Fruit fly (Drosophila melanogaster) whole organism, embryonic: ENCODE data around the gene CG9928.

Source experiments
- Atf3 ChIP-seq: fragments of 200-800 bp; sonication (Bioruptor generic); optimal IDR thresholded peaks from 3 replicates; lab custom pipeline; 2016; ENCODE audit warnings: missing biosample characterization, missing genetic modification characterization
- B-H1 ChIP-seq: fragments of 200-800 bp; sonication (Bioruptor generic); IDR thresholded peaks from 3 replicates; pipeline ENCODE4 v1.3.6; 2022; ENCODE audit warnings: missing biosample characterization, missing genetic modification characterization
- CG10565 ChIP-seq: fragments of 200-800 bp; sonication (Bioruptor generic); optimal IDR thresholded peaks from 3 replicates; lab custom pipeline; 2016; ENCODE audit warnings: missing biosample characterization, mild to moderate bottlenecking, missing genetic modification characterization
- CG11247 ChIP-seq: fragments of 200-800 bp; sonication (Bioruptor generic); IDR thresholded peaks from 2 replicates; pipeline ENCODE4 v1.3.6; 2022; ENCODE audit warnings: missing biosample characterization, missing genetic modification characterization
- CG1233 ChIP-seq: fragments of 200-800 bp; sonication (Bioruptor generic); optimal IDR thresholded peaks from 4 replicates; lab custom pipeline; 2018; ENCODE audit warnings: missing biosample characterization, mild to moderate bottlenecking, missing genetic modification characterization
- CG13894 ChIP-seq: fragments of 200-800 bp; sonication (Bioruptor generic); optimal IDR thresholded peaks from 3 replicates; lab custom pipeline; 2018; ENCODE audit warnings: missing biosample characterization, mild to moderate bottlenecking, missing genetic modification characterization, moderate library complexity
- CG14667 ChIP-seq: fragments of 200-800 bp; sonication (Bioruptor generic); IDR thresholded peaks from 2 replicates; pipeline ENCODE4 v1.3.6; 2022; ENCODE audit warnings: missing biosample characterization, missing genetic modification characterization
- CG15601 ChIP-seq: fragments of 200-800 bp; sonication (Bioruptor generic); optimal IDR thresholded peaks from 3 replicates; lab custom pipeline; 2019; ENCODE audit warnings: missing biosample characterization, mild to moderate bottlenecking, missing genetic modification characterization, moderate library complexity
- CG16779 ChIP-seq: fragments of 200-800 bp; sonication (Bioruptor generic); IDR thresholded peaks from 2 replicates; pipeline ENCODE4 v1.3.6; 2022; ENCODE audit warnings: missing biosample characterization, missing genetic modification characterization
- CG17385 ChIP-seq: fragments of 200-800 bp; sonication (Bioruptor generic); optimal IDR thresholded peaks from 3 replicates; lab custom pipeline; 2018; ENCODE audit warnings: missing biosample characterization, mild to moderate bottlenecking, missing genetic modification characterization
- CG18262 ChIP-seq: fragments of 200-800 bp; optimal IDR thresholded peaks from 3 replicates; lab custom pipeline; 2019; ENCODE audit warnings: missing biosample characterization, mild to moderate bottlenecking, missing genetic modification characterization, moderate library complexity
- CG1832 ChIP-seq: fragments of 200-800 bp; sonication (Bioruptor generic); optimal IDR thresholded peaks from 2 replicates; lab custom pipeline; 2017; ENCODE audit warnings: missing biosample characterization, mild to moderate bottlenecking, missing genetic modification characterization, inconsistent platforms
- CG2120 ChIP-seq: fragments of 200-800 bp; sonication (Bioruptor generic); optimal IDR thresholded peaks from 3 replicates; lab custom pipeline; 2016; ENCODE audit warnings: missing biosample characterization, missing genetic modification characterization
- CG3065 ChIP-seq: fragments of 200-800 bp; sonication (Bioruptor generic); optimal IDR thresholded peaks from 2 replicates; lab custom pipeline; 2016; ENCODE audit warnings: missing biosample characterization, missing genetic modification characterization
- CG43689 ChIP-seq: fragments of 200-800 bp; sonication (Bioruptor generic); IDR thresholded peaks from 2 replicates; pipeline ENCODE4 v1.3.6; 2022; ENCODE audit warnings: missing biosample characterization, missing genetic modification characterization
- CG6689 ChIP-seq: fragments of 200-800 bp; sonication (Bioruptor generic); IDR thresholded peaks from 2 replicates; pipeline ENCODE4 v1.3.6; 2022; ENCODE audit warnings: missing biosample characterization, missing genetic modification characterization
- CG6765 ChIP-seq: fragments of 200-800 bp; sonication (Bioruptor generic); optimal IDR thresholded peaks from 3 replicates; lab custom pipeline; 2017; ENCODE audit warnings: missing biosample characterization, mild to moderate bottlenecking, missing genetic modification characterization
- CG6854 ChIP-seq: fragments of 200-800 bp; sonication (Bioruptor generic); optimal IDR thresholded peaks from 3 replicates; lab custom pipeline; 2017; ENCODE audit warnings: missing biosample characterization, mild to moderate bottlenecking, missing genetic modification characterization
- CG7928 ChIP-seq: fragments of 200-800 bp; sonication (Bioruptor generic); optimal IDR thresholded peaks from 2 replicates; lab custom pipeline; 2017; ENCODE audit warnings: missing biosample characterization, mild to moderate bottlenecking, missing genetic modification characterization
- CG7987 ChIP-seq: fragments of 200-800 bp; sonication (Bioruptor generic); optimal IDR thresholded peaks from 2 replicates; lab custom pipeline; 2018; ENCODE audit warnings: missing biosample characterization, mild to moderate bottlenecking, missing genetic modification characterization, moderate library complexity
- D19B ChIP-seq: fragments of 200-800 bp; sonication (Bioruptor generic); optimal IDR thresholded peaks from 2 replicates; lab custom pipeline; 2017; ENCODE audit warnings: missing biosample characterization, mild to moderate bottlenecking, missing genetic modification characterization
- Dip2 ChIP-seq: fragments of 200-800 bp; sonication (Bioruptor generic); IDR thresholded peaks from 2 replicates; pipeline ENCODE4 v1.3.6; 2022; ENCODE audit warnings: missing biosample characterization, missing genetic modification characterization
- Fer2 ChIP-seq: fragments of 200-800 bp; sonication (Bioruptor generic); optimal IDR thresholded peaks from 2 replicates; lab custom pipeline; 2018; ENCODE audit warnings: missing biosample characterization, mild to moderate bottlenecking, missing genetic modification characterization, moderate library complexity
- Hmr ChIP-seq: fragments of 200-800 bp; sonication (Bioruptor generic); optimal IDR thresholded peaks from 3 replicates; lab custom pipeline; 2017; ENCODE audit warnings: mild to moderate bottlenecking, missing biosample characterization, missing genetic modification reagents, missing genetic modification characterization
- Hr3 ChIP-seq: fragments of 200-800 bp; sonication (Bioruptor generic); optimal IDR thresholded peaks from 3 replicates; lab custom pipeline; 2016; ENCODE audit warnings: missing biosample characterization, missing genetic modification characterization
- Kr ChIP-seq: fragments of 200-800 bp; sonication (Bioruptor generic); optimal IDR thresholded peaks from 2 replicates; lab custom pipeline; 2017; ENCODE audit warnings: missing biosample characterization, mild to moderate bottlenecking, missing genetic modification characterization
- Pdp1 ChIP-seq, 2 experiments: fragments of 200-800 bp; sonication (Bioruptor generic); optimal IDR thresholded peaks; 3 replicates each; lab custom pipeline; 2016; ENCODE audit warnings: missing biosample characterization in 2 of 2, missing genetic modification characterization in 2 of 2, mild to moderate bottlenecking in 1 of 2, moderate library complexity in 1 of 2
- Sry-β ChIP-seq: fragments of 200-800 bp; sonication (Bioruptor generic); optimal IDR thresholded peaks from 2 replicates; lab custom pipeline; 2018; ENCODE audit warnings: missing biosample characterization, mild to moderate bottlenecking, missing genetic modification characterization, moderate library complexity
- al ChIP-seq: fragments of 200-800 bp; sonication (Bioruptor generic); IDR thresholded peaks from 2 replicates; pipeline ENCODE4 v1.3.6; 2022; ENCODE audit warnings: missing biosample characterization, missing genetic modification characterization
- ash1 ChIP-seq: fragments of 200-800 bp; sonication (Bioruptor generic); optimal IDR thresholded peaks from 2 replicates; lab custom pipeline; 2018; ENCODE audit warnings: missing biosample characterization, mild to moderate bottlenecking, missing genetic modification characterization
- bsh ChIP-seq, 2 experiments: fragments of 200-800 bp; sonication (Bioruptor generic); optimal IDR thresholded peaks; 2 replicates each; lab custom pipeline; 2017 to 2018; ENCODE audit warnings: mild to moderate bottlenecking in 2 of 2, missing biosample characterization in 2 of 2, missing genetic modification characterization in 2 of 2, moderate library complexity in 1 of 2
- cwo ChIP-seq: fragments of 200-800 bp; sonication (Bioruptor generic); optimal IDR thresholded peaks from 3 replicates; lab custom pipeline; 2017; ENCODE audit warnings: missing biosample characterization, missing genetic modification characterization, mild to moderate bottlenecking, moderate library complexity, missing genetic modification reagents
- da ChIP-seq: fragments of 200-800 bp; sonication (Bioruptor generic); optimal IDR thresholded peaks from 2 replicates; lab custom pipeline; 2016; ENCODE audit warnings: missing biosample characterization, missing genetic modification characterization
- dm ChIP-seq: fragments of 200-800 bp; sonication (Bioruptor generic); optimal IDR thresholded peaks from 3 replicates; lab custom pipeline; 2016; ENCODE audit warnings: missing biosample characterization, missing genetic modification characterization
- eyg ChIP-seq: fragments of 200-800 bp; sonication (Bioruptor generic); optimal IDR thresholded peaks from 3 replicates; lab custom pipeline; 2016; ENCODE audit warnings: missing biosample characterization, missing genetic modification characterization
- fd96Cb ChIP-seq: fragments of 200-800 bp; sonication (Bioruptor generic); optimal IDR thresholded peaks from 2 replicates; lab custom pipeline; 2018; ENCODE audit warnings: missing biosample characterization, mild to moderate bottlenecking, missing genetic modification characterization, moderate library complexity
- gcm ChIP-seq: fragments of 200-800 bp; sonication (Bioruptor generic); optimal IDR thresholded peaks from 2 replicates; lab custom pipeline; 2019; ENCODE audit warnings: missing biosample characterization, mild to moderate bottlenecking, missing genetic modification characterization, moderate library complexity
- gem ChIP-seq: fragments of 200-800 bp; sonication (Bioruptor generic); optimal IDR thresholded peaks from 2 replicates; lab custom pipeline; 2019; ENCODE audit warnings: missing biosample characterization, mild to moderate bottlenecking, missing genetic modification characterization, moderate library complexity
- gsb-n ChIP-seq: fragments of 200-800 bp; sonication (Bioruptor generic); optimal IDR thresholded peaks from 3 replicates; lab custom pipeline; 2018; ENCODE audit warnings: missing biosample characterization, mild to moderate bottlenecking, missing genetic modification characterization
- hkb ChIP-seq, 2 experiments: fragments of 200-800 bp in 1 of 2; fragments of >200 bp in 1 of 2; sonication (Bioruptor generic) in 1 of 2; IDR thresholded peaks in 1 of 2; optimal IDR thresholded peaks in 1 of 2; 2 replicates each; pipeline versions ENCODE4 v1.3.6 to Lab custom; 2017 to 2022; ENCODE audit warnings: missing biosample characterization in 1 of 2, missing genetic modification characterization in 1 of 2
- lilli ChIP-seq: fragments of 200-800 bp; sonication (Bioruptor generic); optimal IDR thresholded peaks from 3 replicates; lab custom pipeline; 2016; ENCODE audit warnings: missing biosample characterization, missing genetic modification characterization
- nom ChIP-seq: fragments of 200-800 bp; sonication (Bioruptor generic); optimal IDR thresholded peaks from 2 replicates; lab custom pipeline; 2017; ENCODE audit warnings: missing biosample characterization, missing genetic modification characterization, mild to moderate bottlenecking, moderate library complexity, missing genetic modification reagents
- oc ChIP-seq: fragments of 200-800 bp; sonication (Bioruptor generic); optimal IDR thresholded peaks from 2 replicates; lab custom pipeline; 2018; ENCODE audit warnings: missing biosample characterization, mild to moderate bottlenecking, missing genetic modification characterization, moderate library complexity
- odd ChIP-seq: fragments of 200-800 bp; sonication (Bioruptor generic); optimal IDR thresholded peaks from 2 replicates; lab custom pipeline; 2017; ENCODE audit warnings: missing biosample characterization, mild to moderate bottlenecking, missing genetic modification characterization
- pan ChIP-seq, 4 experiments: fragments of >200 bp in 3 of 4; fragments of 200-800 bp in 1 of 4; sonication (Bioruptor generic) in 1 of 4; optimal IDR thresholded peaks in 3 of 4; IDR thresholded peaks in 1 of 4; 2 replicates each; pipeline versions ENCODE4 v1.3.6 to Lab custom; 2017 to 2022; ENCODE audit warnings: missing biosample characterization in 2 of 4, missing genetic modification characterization in 2 of 4, mixed read lengths in 1 of 4
- run ChIP-seq: fragments of 200-800 bp; sonication (Bioruptor generic); optimal IDR thresholded peaks from 3 replicates; lab custom pipeline; 2018; ENCODE audit warnings: missing biosample characterization, mild to moderate bottlenecking, missing genetic modification characterization
- sna ChIP-seq: fragments of 200-800 bp; sonication (Bioruptor generic); IDR thresholded peaks from 2 replicates; pipeline ENCODE4 v1.3.6; 2022; ENCODE audit warnings: missing biosample characterization, missing genetic modification characterization; ENCODE audit not compliant: partially characterized antibody
- sqz ChIP-seq: fragments of 200-800 bp; sonication (Bioruptor generic); optimal IDR thresholded peaks from 3 replicates; lab custom pipeline; 2018; ENCODE audit warnings: missing biosample characterization, mild to moderate bottlenecking, missing genetic modification characterization
- vvl ChIP-seq: fragments of 200-800 bp; sonication (Bioruptor generic); IDR thresholded peaks from 2 replicates; pipeline ENCODE4 v1.3.6; 2022; ENCODE audit warnings: missing biosample characterization, missing genetic modification characterization

CG9928 gene

DNA sequence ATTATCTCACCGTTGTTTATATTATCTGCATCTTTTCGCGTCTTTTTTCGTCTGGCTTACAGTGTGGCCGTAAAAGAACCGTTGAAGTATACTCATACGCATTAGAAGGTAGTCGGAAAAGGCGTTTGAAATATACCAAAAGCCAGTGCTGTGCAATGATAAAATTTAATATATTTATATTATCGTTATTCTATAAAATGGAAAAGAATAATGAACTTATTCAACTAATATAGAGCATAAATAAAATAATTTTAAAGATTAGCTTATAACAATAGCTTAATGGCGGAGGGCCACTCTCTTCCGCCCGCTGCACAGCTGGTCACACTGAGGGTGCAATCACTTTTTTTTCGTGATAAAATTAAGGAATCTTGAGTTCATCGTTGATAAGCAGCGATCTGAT, 49.2 kb upstream of the CG9928 start, which contains the start of the genes CG16974 and Edem2 (continued):
- no peak for TF ChIP-seq nom
- no peak for TF ChIP-seq gem (tag; lab: Kevin White, UChicago)
- no peak for TF ChIP-seq oc (tag; lab: Kevin White, UChicago)
- TF ChIP-seq pan (optimal IDR thresholded peaks at IDR 0.05; lab: Kevin White, UChicago), result no peak
- peak in 1 of 2 experiments; percentile 82 for TF ChIP-seq pan (GFP tag; optimal IDR thresholded peaks at IDR 0.05 in 1 of 2, IDR thresholded peaks at IDR 0.05 in 1 of 2)
- TF ChIP-seq fd96Cb (tag; lab: Kevin White, UChicago), result peak; percentile 57
- TF ChIP-seq CG18262, result no peak
- no peak for TF ChIP-seq odd (GFP tag; lab: Kevin White, UChicago)
- TF ChIP-seq sqz, result no peak
- TF ChIP-seq CG14667 (GFP tag; lab: Robert Waterston, UW), result peak; percentile 56
- TF ChIP-seq CG6689 (GFP tag; lab: Robert Waterston, UW), result peak; percentile 79
- peak; percentile 53 for TF ChIP-seq CG3065 (GFP tag; lab: Kevin White, UChicago)
- TF ChIP-seq lilli (GFP tag; lab: Kevin White, UChicago), result peak; percentile 79
- no peak for TF ChIP-seq eyg
- TF ChIP-seq CG10565, result no peak
- TF ChIP-seq hkb (optimal IDR thresholded peaks at IDR 0.05; lab: Kevin White, UChicago), result no peak
- TF ChIP-seq hkb (GFP tag; IDR thresholded peaks at IDR 0.05; lab: Robert Waterston, UW), result peak; percentile 69
- TF ChIP-seq Atf3 (GFP tag; lab: Kevin White, UChicago), result no peak
- TF ChIP-seq Hmr (GFP tag; lab: Kevin White, UChicago), result no peak
- TF ChIP-seq bsh (GFP tag; optimal IDR thresholded peaks at IDR 0.05; lab: Kevin White, UChicago), result no peak
- peak; percentile 61; the same call in 1 of the 2 replicates for TF ChIP-seq al (GFP tag; lab: Robert Waterston, UW)
- no peak for TF ChIP-seq D19B (GFP tag; lab: Kevin White, UChicago)
- no peak for TF ChIP-seq CG43689 (GFP tag; lab: Robert Waterston, UW)
- no peak for TF ChIP-seq CG13894 (tag; lab: Kevin White, UChicago)
- peak; percentile 80 for TF ChIP-seq CG2120 (GFP tag; lab: Kevin White, UChicago)
- TF ChIP-seq dm (GFP tag; lab: Kevin White, UChicago), result peak; percentile 5
- no peak for TF ChIP-seq CG6765 (GFP tag; lab: Kevin White, UChicago)
- no peak for TF ChIP-seq CG15601 (tag; lab: Kevin White, UChicago)
- TF ChIP-seq gsb-n, result no peak
- TF ChIP-seq gcm, result no peak
- TF ChIP-seq Kr (GFP tag; lab: Kevin White, UChicago), result no peak
- TF ChIP-seq CG1233 (GFP tag; lab: Kevin White, UChicago), result peak; percentile 50
- TF ChIP-seq cwo (GFP tag; lab: Kevin White, UChicago), result no peak
- TF ChIP-seq CG11247, result peak; percentile 47; the same call in 1 of the 2 replicates
- peak; percentile 6 for TF ChIP-seq Sry-β
- peak in 1 of 2 experiments; percentile 39 for TF ChIP-seq Pdp1 (GFP tag; optimal IDR thresholded peaks at IDR 0.05; lab: Kevin White, UChicago)
- peak; percentile 59 for TF ChIP-seq B-H1 (GFP tag; lab: Robert Waterston, UW)
- TF ChIP-seq run (tag; lab: Kevin White, UChicago), result no peak
- TF ChIP-seq CG1832 (GFP tag; lab: Kevin White, UChicago), result no peak
- TF ChIP-seq CG16779 (GFP tag; lab: Robert Waterston, UW), result no peak
- TF ChIP-seq sna (GFP tag; lab: Robert Waterston, UW), result no peak
- no peak for TF ChIP-seq ash1 (GFP tag; lab: Kevin White, UChicago)
- TF ChIP-seq CG7987 (GFP tag; lab: Kevin White, UChicago), result peak; percentile 69
- no peak for TF ChIP-seq CG6854
- TF ChIP-seq Hr3 (GFP tag; lab: Kevin White, UChicago), result peak; percentile 78
- TF ChIP-seq CG7928, result no peak
- no peak for TF ChIP-seq Fer2 (tag; lab: Kevin White, UChicago)
- peak; percentile 86 for TF ChIP-seq vvl (GFP tag; lab: Robert Waterston, UW)
- no peak for TF ChIP-seq da (GFP tag; lab: Kevin White, UChicago)
- no peak for TF ChIP-seq CG17385 (GFP tag; lab: Kevin White, UChicago)
- TF ChIP-seq Dip2 (GFP tag; lab: Robert Waterston, UW), result no peak
